Fruit fly (Drosophila melanogaster) whole organism, embryonic: ENCODE results near the gene CG18749.

ENCODE experiments used
- Atf3 ChIP-seq: fragments of 200-800 bp; sonication (Bioruptor generic); optimal IDR thresholded peaks from 3 replicates; lab custom pipeline; 2016; ENCODE audit warnings: missing biosample characterization, missing genetic modification characterization
- Awh ChIP-seq: fragments of 200-800 bp; sonication (Bioruptor generic); IDR thresholded peaks from 2 replicates; pipeline ENCODE4, ENCODE4 v1.3.6; 2022; ENCODE audit warnings: missing biosample characterization, missing genetic modification characterization
- BtbVII ChIP-seq: fragments of 200-800 bp; sonication (Bioruptor generic); optimal IDR thresholded peaks from 3 replicates; lab custom pipeline; 2017; ENCODE audit warnings: missing biosample characterization, mild to moderate bottlenecking, missing genetic modification characterization
- CG11398 ChIP-seq: fragments of 200-800 bp; sonication (Bioruptor generic); optimal IDR thresholded peaks from 2 replicates; lab custom pipeline; 2016; ENCODE audit warnings: missing biosample characterization, missing genetic modification characterization
- CG11504 ChIP-seq: fragments of 200-800 bp; sonication (Bioruptor generic); optimal IDR thresholded peaks from 3 replicates; lab custom pipeline; 2019; ENCODE audit warnings: missing biosample characterization, mild to moderate bottlenecking, missing genetic modification characterization, moderate library complexity
- CG12744 ChIP-seq: fragments of 200-800 bp; sonication (Bioruptor generic); optimal IDR thresholded peaks from 2 replicates; lab custom pipeline; 2016; ENCODE audit warnings: missing biosample characterization, missing genetic modification characterization
- CG15011 ChIP-seq: fragments of 200-800 bp; sonication (Bioruptor generic); optimal IDR thresholded peaks from 3 replicates; lab custom pipeline; 2018; ENCODE audit warnings: missing biosample characterization, mild to moderate bottlenecking, missing genetic modification characterization
- CG16815 ChIP-seq: fragments of 200-800 bp; sonication (Bioruptor generic); optimal IDR thresholded peaks from 3 replicates; lab custom pipeline; 2017; ENCODE audit warnings: missing biosample characterization, mild to moderate bottlenecking, missing genetic modification characterization
- CG30020 ChIP-seq: fragments of 200-800 bp; optimal IDR thresholded peaks from 2 replicates; lab custom pipeline; 2019; ENCODE audit warnings: missing biosample characterization, mild to moderate bottlenecking, missing genetic modification characterization, moderate library complexity
- CG30403 ChIP-seq: fragments of 200-800 bp; sonication (Bioruptor generic); optimal IDR thresholded peaks from 3 replicates; lab custom pipeline; 2016; ENCODE audit warnings: missing biosample characterization, missing genetic modification characterization
- CG3163 ChIP-seq: fragments of 200-800 bp; sonication (Bioruptor generic); optimal IDR thresholded peaks from 3 replicates; lab custom pipeline; 2016; ENCODE audit warnings: missing biosample characterization, missing genetic modification characterization
- CG6254 ChIP-seq: fragments of 200-800 bp; sonication (Bioruptor generic); optimal IDR thresholded peaks from 3 replicates; lab custom pipeline; 2017; ENCODE audit warnings: mild to moderate bottlenecking, missing biosample characterization, missing genetic modification reagents, missing genetic modification characterization
- CG6765 ChIP-seq: fragments of 200-800 bp; sonication (Bioruptor generic); optimal IDR thresholded peaks from 3 replicates; lab custom pipeline; 2017; ENCODE audit warnings: missing biosample characterization, mild to moderate bottlenecking, missing genetic modification characterization
- CG6791 ChIP-seq: fragments of 200-800 bp; sonication (Bioruptor generic); IDR thresholded peaks from 3 replicates; pipeline ENCODE4 v1.3.6; 2022; ENCODE audit warnings: missing biosample characterization, missing genetic modification characterization; ENCODE audit not compliant: partially characterized antibody
- CG7928 ChIP-seq: fragments of 200-800 bp; sonication (Bioruptor generic); optimal IDR thresholded peaks from 2 replicates; lab custom pipeline; 2017; ENCODE audit warnings: missing biosample characterization, mild to moderate bottlenecking, missing genetic modification characterization
- CG8089 ChIP-seq: fragments of 200-800 bp; sonication (Bioruptor generic); optimal IDR thresholded peaks from 3 replicates; lab custom pipeline; 2016; ENCODE audit warnings: missing biosample characterization, missing genetic modification characterization
- CG8388 ChIP-seq: fragments of 200-800 bp; sonication (Bioruptor generic); optimal IDR thresholded peaks from 2 replicates; lab custom pipeline; 2019; ENCODE audit warnings: missing biosample characterization, mild to moderate bottlenecking, missing genetic modification characterization, moderate library complexity
- CG9215 ChIP-seq: fragments of 200-800 bp; sonication (Bioruptor generic); IDR thresholded peaks from 2 replicates; pipeline ENCODE4 v1.3.6; 2022; ENCODE audit warnings: missing biosample characterization, missing genetic modification characterization
- CoRest ChIP-seq: fragments of 200-800 bp; sonication (Bioruptor generic); optimal IDR thresholded peaks from 3 replicates; lab custom pipeline; 2018; ENCODE audit warnings: missing biosample characterization, mild to moderate bottlenecking, missing genetic modification characterization, moderate library complexity
- Dbx ChIP-seq: fragments of 200-800 bp; sonication (Bioruptor generic); IDR thresholded peaks from 3 replicates; pipeline ENCODE4 v1.3.6; 2022; ENCODE audit warnings: missing biosample characterization, missing genetic modification characterization
- Doc2 ChIP-seq: fragments of 200-800 bp; sonication (Bioruptor generic); IDR thresholded peaks from 2 replicates; pipeline ENCODE4 v1.3.6; 2022; ENCODE audit warnings: missing biosample characterization, missing genetic modification characterization
- Doc3 ChIP-seq: fragments of 200-800 bp; sonication (Bioruptor generic); IDR thresholded peaks from 3 replicates; pipeline ENCODE4 v1.3.6; 2022; ENCODE audit warnings: missing biosample characterization, missing genetic modification characterization; ENCODE audit not compliant: partially characterized antibody
- Dp ChIP-seq: fragments of 200-800 bp; sonication (Bioruptor generic); optimal IDR thresholded peaks from 2 replicates; lab custom pipeline; 2018; ENCODE audit warnings: missing biosample characterization, mild to moderate bottlenecking, missing genetic modification characterization, moderate library complexity
- E2f1 ChIP-seq: fragments of 200-800 bp; sonication (Bioruptor generic); IDR thresholded peaks from 2 replicates; pipeline ENCODE4 v1.3.6; 2022; ENCODE audit warnings: missing biosample characterization, missing genetic modification characterization
- Ets65A ChIP-seq: fragments of 200-800 bp; sonication (Bioruptor generic); peaks from one replicate; lab custom pipeline; 2016; ENCODE audit warnings: missing biosample characterization, missing genetic modification characterization
- Hmr ChIP-seq: fragments of 200-800 bp; sonication (Bioruptor generic); optimal IDR thresholded peaks from 3 replicates; lab custom pipeline; 2017; ENCODE audit warnings: mild to moderate bottlenecking, missing biosample characterization, missing genetic modification reagents, missing genetic modification characterization
- Hr51 ChIP-seq, 2 experiments: fragments of 200-800 bp; sonication (Bioruptor generic); optimal IDR thresholded peaks; 2 replicates in 1 of 2; 3 replicates in 1 of 2; lab custom pipeline; 2016 to 2018; ENCODE audit warnings: missing biosample characterization in 2 of 2, missing genetic modification characterization in 2 of 2, mild to moderate bottlenecking in 1 of 2, moderate library complexity in 1 of 2
- Max ChIP-seq: fragments of 200-800 bp; sonication (Bioruptor generic); optimal IDR thresholded peaks from 2 replicates; lab custom pipeline; 2016; ENCODE audit warnings: missing biosample characterization, mild to moderate bottlenecking, missing genetic modification characterization
- Mes4 ChIP-seq: fragments of 200-800 bp; sonication (Bioruptor generic); optimal IDR thresholded peaks from 2 replicates; lab custom pipeline; 2016; ENCODE audit warnings: missing biosample characterization, missing genetic modification characterization
- Nf-YB ChIP-seq: fragments of 200-800 bp; sonication (Bioruptor generic); optimal IDR thresholded peaks from 3 replicates; lab custom pipeline; 2019; ENCODE audit warnings: missing biosample characterization, mild to moderate bottlenecking, missing genetic modification characterization, moderate library complexity
- Oaz ChIP-seq: fragments of 200-800 bp; sonication (Bioruptor generic); IDR thresholded peaks from 2 replicates; pipeline ENCODE4 v1.3.6; 2022; ENCODE audit warnings: missing biosample characterization, missing genetic modification characterization
- Optix ChIP-seq: fragments of 200-800 bp; sonication (Bioruptor generic); IDR thresholded peaks from 3 replicates; pipeline ENCODE4 v1.3.6; 2022; ENCODE audit warnings: missing biosample characterization, missing genetic modification characterization
- Spps ChIP-seq: fragments of 200-800 bp; sonication (Bioruptor generic); optimal IDR thresholded peaks from 2 replicates; lab custom pipeline; 2018; ENCODE audit warnings: missing biosample characterization, mild to moderate bottlenecking, missing genetic modification characterization
- Stat92E ChIP-seq, 3 experiments: fragments of >200 bp in 2 of 3; fragments of 200-800 bp in 1 of 3; sonication (Bioruptor generic) in 1 of 3; optimal IDR thresholded peaks; 2 replicates each; lab custom pipeline; 2017 to 2019; ENCODE audit warnings: missing biosample characterization in 3 of 3, missing genetic modification characterization in 3 of 3, mild to moderate bottlenecking in 1 of 3, moderate library complexity in 1 of 3
- Xrp1 ChIP-seq: fragments of 200-800 bp; sonication (Bioruptor generic); IDR thresholded peaks from 2 replicates; pipeline ENCODE4 v1.3.6; 2022; ENCODE audit warnings: missing biosample characterization, missing genetic modification characterization
- ab ChIP-seq: fragments of 200-800 bp; sonication (Bioruptor generic); optimal IDR thresholded peaks from 2 replicates; lab custom pipeline; 2016; ENCODE audit warnings: missing biosample characterization, missing genetic modification characterization
- chif ChIP-seq, 2 experiments: fragments of 200-800 bp; sonication (Bioruptor generic); optimal IDR thresholded peaks; 3 replicates each; lab custom pipeline; 2016; ENCODE audit warnings: missing biosample characterization in 2 of 2, missing genetic modification characterization in 2 of 2
- chm ChIP-seq: fragments of 200-800 bp; sonication (Bioruptor generic); IDR thresholded peaks from 2 replicates; pipeline ENCODE4 v1.3.6; 2022; ENCODE audit warnings: missing biosample characterization, missing genetic modification characterization
- crc ChIP-seq: fragments of 200-800 bp; sonication (Bioruptor generic); optimal IDR thresholded peaks from 2 replicates; lab custom pipeline; 2016; ENCODE audit warnings: missing biosample characterization, missing genetic modification characterization
- dimm ChIP-seq: fragments of 200-800 bp; sonication (Bioruptor generic); IDR thresholded peaks from 2 replicates; pipeline ENCODE4 v1.3.6; 2022; ENCODE audit warnings: missing biosample characterization, missing genetic modification characterization
- dmrt99B ChIP-seq: fragments of 200-800 bp; sonication (Bioruptor generic); optimal IDR thresholded peaks from 2 replicates; lab custom pipeline; 2018; ENCODE audit warnings: missing biosample characterization, mild to moderate bottlenecking, missing genetic modification characterization, moderate library complexity
- emc ChIP-seq: fragments of 200-800 bp; sonication (Bioruptor generic); optimal IDR thresholded peaks from 2 replicates; lab custom pipeline; 2016; ENCODE audit warnings: missing biosample characterization, missing genetic modification characterization
- gsb-n ChIP-seq: fragments of 200-800 bp; sonication (Bioruptor generic); optimal IDR thresholded peaks from 3 replicates; lab custom pipeline; 2018; ENCODE audit warnings: missing biosample characterization, mild to moderate bottlenecking, missing genetic modification characterization
- gt ChIP-seq: fragments of 200-800 bp; sonication (Bioruptor generic); IDR thresholded peaks from 2 replicates; pipeline ENCODE4 v1.3.6; 2022; ENCODE audit warnings: missing biosample characterization, missing genetic modification characterization
- ind ChIP-seq: fragments of 200-800 bp; sonication (Bioruptor generic); optimal IDR thresholded peaks from 3 replicates; lab custom pipeline; 2016; ENCODE audit warnings: missing biosample characterization, missing genetic modification characterization
- lola ChIP-seq, 3 experiments: fragments of >200 bp in 2 of 3; fragments of 200-800 bp in 1 of 3; sonication (Bioruptor generic) in 1 of 3; optimal IDR thresholded peaks; 2 replicates each; lab custom pipeline; 2017 to 2019; ENCODE audit warnings: missing biosample characterization in 3 of 3, missing genetic modification characterization in 3 of 3, mild to moderate bottlenecking in 1 of 3, moderate library complexity in 1 of 3
- peb ChIP-seq: fragments of 200-800 bp; sonication (Bioruptor generic); IDR thresholded peaks from 2 replicates; pipeline ENCODE4 v1.3.6; 2022; ENCODE audit warnings: missing biosample characterization, missing genetic modification characterization
- slp2 ChIP-seq: fragments of 200-800 bp; sonication (Bioruptor generic); optimal IDR thresholded peaks from 2 replicates; lab custom pipeline; 2016; ENCODE audit warnings: missing biosample characterization, missing genetic modification characterization
- usp ChIP-seq: fragments of >200 bp; optimal IDR thresholded peaks from 2 replicates; lab custom pipeline; 2017; ENCODE audit warnings: missing biosample characterization, missing genetic modification characterization
- vnd ChIP-seq: fragments of 200-800 bp; sonication (Bioruptor generic); IDR thresholded peaks from 3 replicates; pipeline ENCODE4 v1.3.6; 2022; ENCODE audit warnings: missing biosample characterization, missing genetic modification characterization; ENCODE audit not compliant: partially characterized antibody

CG18749 gene

dm6 chr3R:8224726-8225460, 19.0 kb upstream of the CG18749 start (continued):
- no peak for TF ChIP-seq CG9215
- TF ChIP-seq CG7928 (GFP tag; lab: Kevin White, UChicago) = no peak
- no peak for TF ChIP-seq emc (GFP tag; lab: Kevin White, UChicago)
- TF ChIP-seq Mes4 = no peak
- no peak for TF ChIP-seq chm
- TF ChIP-seq Max (GFP tag; lab: Kevin White, UChicago) = no peak
- no peak for TF ChIP-seq CG11398 (GFP tag; lab: Kevin White, UChicago)
- TF ChIP-seq CoRest (tag; lab: Kevin White, UChicago) = no peak
- TF ChIP-seq CG3163 (GFP tag; lab: Kevin White, UChicago) = no peak
- TF ChIP-seq Ets65A (GFP tag; lab: Kevin White, UChicago) = no peak
- no peak for TF ChIP-seq E2f1 (GFP tag; lab: Robert Waterston, UW)
- TF ChIP-seq chif (GFP tag; optimal IDR thresholded peaks at IDR 0.05; lab: Kevin White, UChicago) = no peak
- no peak for TF ChIP-seq Optix (GFP tag; lab: Robert Waterston, UW)
- TF ChIP-seq CG8388 (GFP tag; lab: Kevin White, UChicago) = peak; percentile 6
- TF ChIP-seq slp2 (GFP tag; lab: Kevin White, UChicago) = no peak
- no peak for TF ChIP-seq BtbVII (GFP tag; lab: Kevin White, UChicago)
- no peak for TF ChIP-seq CG16815 (GFP tag; lab: Kevin White, UChicago)
- no peak for TF ChIP-seq Doc3 (GFP tag; lab: Robert Waterston, UW)
- no peak for TF ChIP-seq CG8089 (GFP tag; lab: Kevin White, UChicago)
- no peak for TF ChIP-seq CG15011 (GFP tag; lab: Kevin White, UChicago)
- TF ChIP-seq dimm = no peak
- no peak for TF ChIP-seq usp (GFP tag; lab: Kevin White, UChicago)
- TF ChIP-seq gt = no peak
- peak; percentile 41 for TF ChIP-seq CG11504
- TF ChIP-seq Spps (tag; lab: Kevin White, UChicago) = peak; percentile 15
- TF ChIP-seq CG30020 = no peak
- no peak for TF ChIP-seq Stat92E (GFP tag; optimal IDR thresholded peaks at IDR 0.05; lab: Kevin White, UChicago)
- peak; percentile 61 for TF ChIP-seq Xrp1 (GFP tag; lab: Robert Waterston, UW)
- no peak for TF ChIP-seq Hmr
- TF ChIP-seq vnd = no peak
- TF ChIP-seq CG6765 (GFP tag; lab: Kevin White, UChicago) = no peak
- TF ChIP-seq gsb-n (tag; lab: Kevin White, UChicago) = no peak
- no peak for TF ChIP-seq Dbx
- TF ChIP-seq Nf-YB (GFP tag; lab: Kevin White, UChicago) = no peak
- no peak for TF ChIP-seq ind (GFP tag; lab: Kevin White, UChicago)
- TF ChIP-seq crc (GFP tag; lab: Kevin White, UChicago) = no peak
- no peak for TF ChIP-seq CG6791 (GFP tag; lab: Robert Waterston, UW)
- TF ChIP-seq CG30403 (GFP tag; lab: Kevin White, UChicago) = peak; percentile 8
- no peak for TF ChIP-seq Oaz
- TF ChIP-seq dmrt99B (tag; lab: Kevin White, UChicago) = peak; percentile 41
- peak in 1 of 3 experiments; percentile 36 for TF ChIP-seq lola (GFP tag; optimal IDR thresholded peaks at IDR 0.05; lab: Kevin White, UChicago)
- TF ChIP-seq Awh (GFP tag; lab: Robert Waterston, UW) = no peak
- no peak for TF ChIP-seq Doc2 (GFP tag; lab: Robert Waterston, UW)
- TF ChIP-seq ab = no peak
- TF ChIP-seq Dp = no peak
- TF ChIP-seq peb (GFP tag; lab: Robert Waterston, UW) = no peak
- no peak for TF ChIP-seq CG6254 (GFP tag; lab: Kevin White, UChicago)
- TF ChIP-seq CG12744 (GFP tag; lab: Kevin White, UChicago) = no peak
- no peak for TF ChIP-seq Atf3 (GFP tag; lab: Kevin White, UChicago)
- TF ChIP-seq Hr51 (GFP tag; optimal IDR thresholded peaks at IDR 0.05; lab: Kevin White, UChicago) = no peak
